Fruit fly (Drosophila melanogaster) S2 (cell line): ENCODE data around the gene Rdh.

Experiments
- CG8478 ChIP-seq: fragments of >200 bp; optimal IDR thresholded peaks from 2 replicates; lab custom pipeline; 2018
- CTCF ChIP-seq, 2 experiments: fragments of >200 bp; optimal IDR thresholded peaks; 2 replicates each; lab custom pipeline; 2018

- TF ChIP-seq CG8478 (lab: Kevin White, UChicago), result no peak
- no peak for TF ChIP-seq CTCF (optimal IDR thresholded peaks at IDR 0.05; lab: Kevin White, UChicago)
Measured at dm6 chr3L:3851048-3851447, 25.8 kb downstream of the Rdh start.
